1 fruit fly cellular context compared by ENCODE assay signal in the genomic region with DNA sequence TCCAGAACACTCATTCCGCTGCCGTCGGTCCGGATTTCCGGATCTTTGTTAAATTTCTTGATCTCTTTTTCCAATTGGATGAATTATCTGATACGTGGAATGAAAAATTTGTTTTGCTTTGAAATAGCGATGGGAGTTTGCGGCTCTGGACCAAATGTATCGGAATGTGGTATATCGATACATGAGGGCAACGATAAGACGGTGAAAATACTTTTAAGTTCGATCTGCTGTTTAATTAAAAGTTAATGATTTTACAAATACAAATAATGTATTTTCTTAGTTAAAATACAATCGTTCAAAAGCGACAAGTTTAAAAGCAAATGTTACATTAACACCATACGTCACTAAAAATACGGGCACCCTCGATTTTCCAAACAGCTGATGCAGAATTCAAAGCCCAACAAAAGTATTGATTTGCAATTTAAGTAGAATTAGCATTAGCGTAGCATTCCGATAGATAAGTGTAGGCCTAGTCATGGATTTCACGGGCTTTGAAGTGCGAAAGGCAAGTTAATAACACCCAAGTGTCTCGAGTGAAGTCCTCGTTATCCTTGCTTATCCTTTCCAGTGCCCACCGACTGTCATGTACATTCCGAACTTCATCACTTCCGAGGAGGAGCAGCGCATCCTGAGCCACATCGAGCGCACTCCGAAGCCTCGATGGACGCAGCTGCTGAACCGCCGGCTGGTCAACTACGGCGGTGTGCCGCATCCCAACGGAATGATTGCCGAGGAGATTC.
TF ChIP-seq lines count a peak whose summit lies in the region.

TSS of gene Cog4 (minus strand) at position 139 of the 740 bp plus-strand sequence.
TSS of gene CG6144 (plus strand) at position 211 of the 740 bp plus-strand sequence.

TF ChIP-seq in whole organism, embryonic, 481 proteins besides CTCF, POLR2A, EP300 and RAD21 (continued from another document and continues in another):
- no peak for TF ChIP-seq crc (GFP tag; optimal IDR thresholded peaks at IDR 0.05; lab: Kevin White, UChicago)
- TF ChIP-seq stwl (tag; optimal IDR thresholded peaks at IDR 0.05; lab: Kevin White, UChicago): peak; percentile 34
- TF ChIP-seq hb (GFP tag; IDR thresholded peaks at IDR 0.05; lab: Robert Waterston, UW; ENCODE audit: partially characterized antibody): peak; percentile 27; the same call in 2 of the 3 replicates
- TF ChIP-seq sc (optimal IDR thresholded peaks at IDR 0.05; lab: Kevin White, UChicago): no peak
- no peak for TF ChIP-seq sc (GFP tag; optimal IDR thresholded peaks at IDR 0.05; lab: Kevin White, UChicago)
- peak; percentile 56 for TF ChIP-seq CG15514 (GFP tag; optimal IDR thresholded peaks at IDR 0.05; lab: Kevin White, UChicago)
- TF ChIP-seq zen2 (GFP tag; IDR thresholded peaks at IDR 0.05; lab: Robert Waterston, UW; ENCODE audit: partially characterized antibody): peak; percentile 80; the same call in 2 of the 3 replicates
- TF ChIP-seq CG8478 (optimal IDR thresholded peaks at IDR 0.05; lab: Kevin White, UChicago): no peak
- TF ChIP-seq CG2678 (tag; optimal IDR thresholded peaks at IDR 0.05; lab: Kevin White, UChicago): no peak
- TF ChIP-seq nau (GFP tag; optimal IDR thresholded peaks at IDR 0.05; lab: Kevin White, UChicago): no peak
- no peak for TF ChIP-seq schlank (tag; optimal IDR thresholded peaks at IDR 0.05; lab: Kevin White, UChicago)
- TF ChIP-seq CG3726 (GFP tag; IDR thresholded peaks at IDR 0.05; lab: Robert Waterston, UW): no peak
- TF ChIP-seq CG31365 (tag; optimal IDR thresholded peaks at IDR 0.05; lab: Kevin White, UChicago): no peak
- no peak for TF ChIP-seq CG4854 (GFP tag; optimal IDR thresholded peaks at IDR 0.05; lab: Kevin White, UChicago)
- TF ChIP-seq CG3065 (GFP tag; optimal IDR thresholded peaks at IDR 0.05; lab: Kevin White, UChicago): no peak
- no peak for TF ChIP-seq chm (GFP tag; IDR thresholded peaks at IDR 0.05; lab: Robert Waterston, UW)
- TF ChIP-seq Jarid2 (GFP tag; optimal IDR thresholded peaks at IDR 0.05; lab: Kevin White, UChicago): no peak
- TF ChIP-seq CG6791 (GFP tag; IDR thresholded peaks at IDR 0.05; lab: Robert Waterston, UW; ENCODE audit: partially characterized antibody): peak; percentile 77
- no peak for TF ChIP-seq ash1 (GFP tag; optimal IDR thresholded peaks at IDR 0.05; lab: Kevin White, UChicago)
- 0 out of 3 replicates have a peak, but pooled peaks have one; percentile 17 for TF ChIP-seq Aef1 (GFP tag; IDR thresholded peaks at IDR 0.05; lab: Robert Waterston, UW)
- TF ChIP-seq CG11093 (GFP tag; IDR thresholded peaks at IDR 0.05; lab: Robert Waterston, UW): no peak
- TF ChIP-seq zf30C (GFP tag; optimal IDR thresholded peaks at IDR 0.05; lab: Kevin White, UChicago): no peak
- TF ChIP-seq grau (tag; optimal IDR thresholded peaks at IDR 0.05; lab: Kevin White, UChicago): no peak
- no peak for TF ChIP-seq BtbVII (GFP tag; optimal IDR thresholded peaks at IDR 0.05; lab: Kevin White, UChicago)
- no peak for TF ChIP-seq caup (GFP tag; optimal IDR thresholded peaks at IDR 0.05; lab: Kevin White, UChicago; ENCODE audit: severe bottlenecking)
- peak; percentile 63 for TF ChIP-seq grn (GFP tag; optimal IDR thresholded peaks at IDR 0.05; lab: Kevin White, UChicago)
- TF ChIP-seq ato (GFP tag; IDR thresholded peaks at IDR 0.05; lab: Robert Waterston, UW; ENCODE audit: partially characterized antibody): peak; percentile 26; the same call in 1 of the 2 replicates
- no peak for TF ChIP-seq B-H2 (GFP tag; optimal IDR thresholded peaks at IDR 0.05; lab: Kevin White, UChicago)
- TF ChIP-seq C15 (GFP tag; IDR thresholded peaks at IDR 0.05; lab: Robert Waterston, UW): no peak
- no peak for TF ChIP-seq CG7987 (GFP tag; optimal IDR thresholded peaks at IDR 0.05; lab: Kevin White, UChicago)
- TF ChIP-seq kni (GFP tag; optimal IDR thresholded peaks at IDR 0.05; lab: Kevin White, UChicago): no peak
- TF ChIP-seq CG4617 (GFP tag; optimal IDR thresholded peaks at IDR 0.05; lab: Kevin White, UChicago; ENCODE audit: borderline replicate concordance): peak; percentile 55
- TF ChIP-seq CG7556 (GFP tag; optimal IDR thresholded peaks at IDR 0.05; lab: Kevin White, UChicago): no peak
- TF ChIP-seq CG9437 (GFP tag; optimal IDR thresholded peaks at IDR 0.05; lab: Kevin White, UChicago): no peak
- TF ChIP-seq CG8944 (GFP tag; optimal IDR thresholded peaks at IDR 0.05; lab: Kevin White, UChicago): no peak
- TF ChIP-seq CG14710 (tag; optimal IDR thresholded peaks at IDR 0.05; lab: Kevin White, UChicago): peak; percentile 61
- TF ChIP-seq CG31441 (GFP tag; IDR thresholded peaks at IDR 0.05; lab: Robert Waterston, UW): no peak
- TF ChIP-seq CG7963 (GFP tag; IDR thresholded peaks at IDR 0.05; lab: Robert Waterston, UW; ENCODE audit: partially characterized antibody): 0 out of 3 replicates have a peak, but pooled peaks have one; percentile 47
- no peak for TF ChIP-seq CG9876 (GFP tag; optimal IDR thresholded peaks at IDR 0.05; lab: Kevin White, UChicago)
- TF ChIP-seq H15 (GFP tag; IDR thresholded peaks at IDR 0.05; lab: Robert Waterston, UW): no peak
- TF ChIP-seq CG1792 (GFP tag; optimal IDR thresholded peaks at IDR 0.05; lab: Kevin White, UChicago): no peak
- 0 out of 2 replicates have a peak, but pooled peaks have one; percentile 5 for TF ChIP-seq ap (GFP tag; IDR thresholded peaks at IDR 0.05; lab: Robert Waterston, UW)
- TF ChIP-seq pb (GFP tag; optimal IDR thresholded peaks at IDR 0.05; lab: Kevin White, UChicago): no peak
- TF ChIP-seq sens-2 (GFP tag; IDR thresholded peaks at IDR 0.05; lab: Robert Waterston, UW): no peak
- no peak for TF ChIP-seq vfl (GFP tag; optimal IDR thresholded peaks at IDR 0.05; lab: Kevin White, UChicago)
- peak; percentile 68 for TF ChIP-seq Elba2 (GFP tag; optimal IDR thresholded peaks at IDR 0.05; lab: Kevin White, UChicago)
- no peak for TF ChIP-seq usp (GFP tag; optimal IDR thresholded peaks at IDR 0.05; lab: Kevin White, UChicago)
- TF ChIP-seq nmo (GFP tag; optimal IDR thresholded peaks at IDR 0.05; lab: Kevin White, UChicago): peak; percentile 83
- no peak for TF ChIP-seq CG4424 (GFP tag; optimal IDR thresholded peaks at IDR 0.05; lab: Kevin White, UChicago)
- TF ChIP-seq CG9817 (tag; optimal IDR thresholded peaks at IDR 0.05; lab: Kevin White, UChicago): no peak
- TF ChIP-seq CG10321 (GFP tag; IDR thresholded peaks at IDR 0.05; lab: Robert Waterston, UW): no peak
- no peak for TF ChIP-seq h (optimal IDR thresholded peaks at IDR 0.05; lab: Kevin White, UChicago)
- peak; percentile 18 for TF ChIP-seq bab2 (GFP tag; optimal IDR thresholded peaks at IDR 0.05; lab: Kevin White, UChicago)
- peak; percentile 97 for TF ChIP-seq sd (tag; optimal IDR thresholded peaks at IDR 0.05; lab: Kevin White, UChicago)
- TF ChIP-seq exex (tag; optimal IDR thresholded peaks at IDR 0.05; lab: Kevin White, UChicago): no peak
- no peak for TF ChIP-seq CG17802 (tag; optimal IDR thresholded peaks at IDR 0.05; lab: Kevin White, UChicago)
- TF ChIP-seq CG18619 (GFP tag; optimal IDR thresholded peaks at IDR 0.05; lab: Kevin White, UChicago): no peak
- peak; percentile 13; the same call in 1 of the 2 replicates for TF ChIP-seq CG10366 (GFP tag; IDR thresholded peaks at IDR 0.05; lab: Robert Waterston, UW)
- peak; percentile 30 for TF ChIP-seq CG13424 (tag; optimal IDR thresholded peaks at IDR 0.05; lab: Kevin White, UChicago)
- TF ChIP-seq CG1602 (GFP tag; optimal IDR thresholded peaks at IDR 0.05; lab: Kevin White, UChicago): no peak
- TF ChIP-seq Scr (GFP tag; IDR thresholded peaks at IDR 0.05; lab: Robert Waterston, UW; ENCODE audit: partially characterized antibody): peak; percentile 82
- no peak for TF ChIP-seq hth (optimal IDR thresholded peaks at IDR 0.05; lab: Kevin White, UChicago)
- TF ChIP-seq gem (tag; optimal IDR thresholded peaks at IDR 0.05; lab: Kevin White, UChicago): no peak
- TF ChIP-seq Nf-YB (GFP tag; optimal IDR thresholded peaks at IDR 0.05; lab: Kevin White, UChicago): no peak
- TF ChIP-seq fu2 (GFP tag; optimal IDR thresholded peaks at IDR 0.05; lab: Kevin White, UChicago): no peak
- TF ChIP-seq ara (GFP tag; IDR thresholded peaks at IDR 0.05; lab: Robert Waterston, UW): no peak
- no peak for TF ChIP-seq yki (optimal IDR thresholded peaks at IDR 0.05; lab: Kevin White, UChicago)
- TF ChIP-seq CG6854 (GFP tag; optimal IDR thresholded peaks at IDR 0.05; lab: Kevin White, UChicago): no peak
- TF ChIP-seq CG4360 (GFP tag; IDR thresholded peaks at IDR 0.05; lab: Robert Waterston, UW): no peak
- TF ChIP-seq gt (GFP tag; IDR thresholded peaks at IDR 0.05; lab: Robert Waterston, UW): no peak
- TF ChIP-seq CG2712 (tag; optimal IDR thresholded peaks at IDR 0.05; lab: Kevin White, UChicago): no peak
- TF ChIP-seq Chrac-16 (GFP tag; optimal IDR thresholded peaks at IDR 0.05; lab: Kevin White, UChicago): no peak
- TF ChIP-seq Fer1 (GFP tag; optimal IDR thresholded peaks at IDR 0.05; lab: Kevin White, UChicago): no peak
- TF ChIP-seq Bgb (GFP tag; IDR thresholded peaks at IDR 0.05; lab: Robert Waterston, UW; ENCODE audit: partially characterized antibody): peak; percentile 72
- no peak for TF ChIP-seq CG1603 (tag; optimal IDR thresholded peaks at IDR 0.05; lab: Kevin White, UChicago)
- no peak for TF ChIP-seq CG3163 (GFP tag; optimal IDR thresholded peaks at IDR 0.05; lab: Kevin White, UChicago)
- no peak for TF ChIP-seq CG33557 (GFP tag; optimal IDR thresholded peaks at IDR 0.05; lab: Kevin White, UChicago)
- TF ChIP-seq vvl (GFP tag; IDR thresholded peaks at IDR 0.05; lab: Robert Waterston, UW): peak; percentile 44; the same call in 1 of the 2 replicates
- TF ChIP-seq CG7271 (tag; optimal IDR thresholded peaks at IDR 0.05; lab: Kevin White, UChicago): no peak
- peak; percentile 77; the same call in 2 of the 3 replicates for TF ChIP-seq Doc3 (GFP tag; IDR thresholded peaks at IDR 0.05; lab: Robert Waterston, UW; ENCODE audit: partially characterized antibody)
- no peak for TF ChIP-seq CG13894 (tag; optimal IDR thresholded peaks at IDR 0.05; lab: Kevin White, UChicago)
- TF ChIP-seq sob (GFP tag; IDR thresholded peaks at IDR 0.05; lab: Robert Waterston, UW): no peak
- TF ChIP-seq CG10267 (tag; optimal IDR thresholded peaks at IDR 0.05; lab: Kevin White, UChicago): peak; percentile 54
- TF ChIP-seq Dref (GFP tag; IDR thresholded peaks at IDR 0.05; lab: Robert Waterston, UW): peak; percentile 80
- TF ChIP-seq sqz (GFP tag; optimal IDR thresholded peaks at IDR 0.05; lab: Kevin White, UChicago): no peak
- no peak for TF ChIP-seq fd102C (GFP tag; optimal IDR thresholded peaks at IDR 0.05; lab: Kevin White, UChicago)
- TF ChIP-seq CG6813 (GFP tag; optimal IDR thresholded peaks at IDR 0.05; lab: Kevin White, UChicago): no peak
- TF ChIP-seq MBD-R2 (GFP tag; IDR thresholded peaks at IDR 0.05; lab: Robert Waterston, UW): peak; percentile 87
- no peak for TF ChIP-seq CG18262 (tag; optimal IDR thresholded peaks at IDR 0.05; lab: Kevin White, UChicago)
- peak; percentile 91 for TF ChIP-seq onecut (GFP tag; IDR thresholded peaks at IDR 0.05; lab: Robert Waterston, UW)
- no peak for TF ChIP-seq CG17328 (GFP tag; IDR thresholded peaks at IDR 0.05; lab: Robert Waterston, UW)
- TF ChIP-seq Hr78 (GFP tag; optimal IDR thresholded peaks at IDR 0.05; lab: Kevin White, UChicago): no peak
- TF ChIP-seq tna (GFP tag; IDR thresholded peaks at IDR 0.05; lab: Robert Waterston, UW; ENCODE audit: partially characterized antibody): peak; percentile 62
- no peak; the same call in 1 of the 2 replicates for TF ChIP-seq CG42726 (GFP tag; IDR thresholded peaks at IDR 0.05; lab: Robert Waterston, UW; ENCODE audit: partially characterized antibody)
- peak in 1 of 3 experiments; percentile 55 for TF ChIP-seq lola (GFP tag; optimal IDR thresholded peaks at IDR 0.05; lab: Kevin White, UChicago)
- no peak for TF ChIP-seq CG12744 (GFP tag; optimal IDR thresholded peaks at IDR 0.05; lab: Kevin White, UChicago)
- TF ChIP-seq pho (GFP tag; optimal IDR thresholded peaks at IDR 0.05; lab: Kevin White, UChicago): no peak
- 0 out of 2 replicates have a peak, but pooled peaks have one; percentile 33 for TF ChIP-seq Rfx (GFP tag; IDR thresholded peaks at IDR 0.05; lab: Robert Waterston, UW)
- peak; percentile 77 for TF ChIP-seq amos (GFP tag; IDR thresholded peaks at IDR 0.05; lab: Robert Waterston, UW; ENCODE audit: partially characterized antibody)
- no peak for TF ChIP-seq Vsx1 (GFP tag; optimal IDR thresholded peaks at IDR 0.05; lab: Kevin White, UChicago)
- no peak for TF ChIP-seq seq (GFP tag; IDR thresholded peaks at IDR 0.05; lab: Robert Waterston, UW)
- no peak for TF ChIP-seq dan (GFP tag; IDR thresholded peaks at IDR 0.05; lab: Robert Waterston, UW)
- TF ChIP-seq Atf6 (GFP tag; IDR thresholded peaks at IDR 0.05; lab: Robert Waterston, UW): peak; percentile 66
- TF ChIP-seq rib (GFP tag; IDR thresholded peaks at IDR 0.05; lab: Robert Waterston, UW): no peak
- no peak for TF ChIP-seq lab (GFP tag; optimal IDR thresholded peaks at IDR 0.05; lab: Kevin White, UChicago)
- no peak for TF ChIP-seq CG12071 (GFP tag; optimal IDR thresholded peaks at IDR 0.05; lab: Kevin White, UChicago)
- peak; percentile 78 for TF ChIP-seq BEAF-32 (GFP tag; optimal IDR thresholded peaks at IDR 0.05; lab: Kevin White, UChicago)
- no peak for TF ChIP-seq chif (GFP tag; optimal IDR thresholded peaks at IDR 0.05; lab: Kevin White, UChicago)
- peak; percentile 80 for TF ChIP-seq CG9932 (GFP tag; IDR thresholded peaks at IDR 0.05; lab: Robert Waterston, UW)
- TF ChIP-seq Fer3 (tag; optimal IDR thresholded peaks at IDR 0.05; lab: Kevin White, UChicago): no peak
- no peak for TF ChIP-seq croc (GFP tag; conservative IDR thresholded peaks at IDR 0.05; lab: Robert Waterston, UW)
- no peak for TF ChIP-seq sr (GFP tag; IDR thresholded peaks at IDR 0.05; lab: Robert Waterston, UW)
- TF ChIP-seq HmgD (GFP tag; optimal IDR thresholded peaks at IDR 0.05; lab: Kevin White, UChicago): no peak
- no peak for TF ChIP-seq Hr3 (GFP tag; optimal IDR thresholded peaks at IDR 0.05; lab: Kevin White, UChicago)
- TF ChIP-seq Xbp1 (GFP tag; optimal IDR thresholded peaks at IDR 0.05; lab: Kevin White, UChicago): peak; percentile 37
- no peak for TF ChIP-seq CG3838 (GFP tag; optimal IDR thresholded peaks at IDR 0.05; lab: Kevin White, UChicago)
- no peak for TF ChIP-seq CG8290 (GFP tag; optimal IDR thresholded peaks at IDR 0.05; lab: Kevin White, UChicago)
- no peak for TF ChIP-seq CG8290 (tag; optimal IDR thresholded peaks at IDR 0.05; lab: Kevin White, UChicago)
- no peak for TF ChIP-seq Hr39 (optimal IDR thresholded peaks at IDR 0.05; lab: Kevin White, UChicago)
- peak; percentile 91 for TF ChIP-seq CG3995 (GFP tag; optimal IDR thresholded peaks at IDR 0.05; lab: Kevin White, UChicago)
- TF ChIP-seq CG15601 (tag; optimal IDR thresholded peaks at IDR 0.05; lab: Kevin White, UChicago): no peak
- TF ChIP-seq CG7786 (GFP tag; optimal IDR thresholded peaks at IDR 0.05; lab: Kevin White, UChicago): no peak
- peak; percentile 61 for TF ChIP-seq pzg (GFP tag; optimal IDR thresholded peaks at IDR 0.05; lab: Kevin White, UChicago)
